Worm (Caenorhabditis elegans) whole organism, L4 larva: ENCODE results near the gene C39F7.5.

Experiments
- lin-39 ChIP-seq: fragments of 150-350 bp; optimal IDR thresholded peaks from 2 replicates; lab custom pipeline; 2014; ENCODE audit warnings: missing biosample characterization, missing genetic modification reagents, missing genetic modification characterization
- skn-1 ChIP-seq: fragments of 150-350 bp; optimal IDR thresholded peaks from 2 replicates; lab custom pipeline; 2014; ENCODE audit warnings: missing biosample characterization, missing genetic modification characterization
- unc-39 ChIP-seq: sonication (generic microtip); optimal IDR thresholded peaks from 2 replicates; lab custom pipeline; 2017; ENCODE audit warnings: missing biosample characterization, missing genetic modification characterization

- no peak for TF ChIP-seq skn-1 (tag; lab: Kevin White, UChicago)
- no peak for TF ChIP-seq unc-39 (tag; lab: Kevin White, UChicago)
- TF ChIP-seq lin-39 (tag; lab: Kevin White, UChicago), result no peak
Measured at ce11 chrV:1262036-1262435, 2.5 kb upstream of the C39F7.5 start.
